Fruit fly (Drosophila melanogaster) whole organism, embryonic: ENCODE data around the gene CG5021.

Experiments used
- CG10462 ChIP-seq: fragments of 200-800 bp; sonication (Bioruptor generic); optimal IDR thresholded peaks from 2 replicates; lab custom pipeline; 2016; ENCODE audit warnings: missing biosample characterization, missing genetic modification characterization
- Doc2 ChIP-seq: fragments of 200-800 bp; sonication (Bioruptor generic); IDR thresholded peaks from 2 replicates; pipeline ENCODE4 v1.3.6; 2022; ENCODE audit warnings: missing biosample characterization, missing genetic modification characterization
- Doc3 ChIP-seq: fragments of 200-800 bp; sonication (Bioruptor generic); IDR thresholded peaks from 3 replicates; pipeline ENCODE4 v1.3.6; 2022; ENCODE audit warnings: missing biosample characterization, missing genetic modification characterization; ENCODE audit not compliant: partially characterized antibody
- Gug ChIP-seq: fragments of 200-800 bp; sonication (Bioruptor generic); IDR thresholded peaks from 4 replicates; pipeline ENCODE4 v1.3.6; 2022; ENCODE audit warnings: missing biosample characterization, missing genetic modification characterization
- Hey ChIP-seq: fragments of 200-800 bp; sonication (Bioruptor generic); optimal IDR thresholded peaks from 3 replicates; lab custom pipeline; 2018; ENCODE audit warnings: missing biosample characterization, mild to moderate bottlenecking, missing genetic modification characterization
- bab2 ChIP-seq: fragments of 200-800 bp; sonication (Bioruptor generic); optimal IDR thresholded peaks from 2 replicates; lab custom pipeline; 2016; ENCODE audit warnings: missing biosample characterization, missing genetic modification characterization

- no peak for TF ChIP-seq Doc3 (GFP tag; lab: Robert Waterston, UW)
- TF ChIP-seq CG10462, result no peak
- TF ChIP-seq Gug (GFP tag; lab: Robert Waterston, UW), result no peak
- no peak for TF ChIP-seq Doc2 (GFP tag; lab: Robert Waterston, UW)
- no peak for TF ChIP-seq Hey (tag; lab: Kevin White, UChicago)
- TF ChIP-seq bab2, result no peak
Observed at dm6 chr3L:8924999-8925398, 41.6 kb upstream of the CG5021 start.
